Fruit fly (Drosophila melanogaster) whole organism, embryonic: Measurements from ENCODE around the gene Polr3E.

ENCODE experiments used
- Ada2b ChIP-seq: fragments of 200-800 bp; sonication (Bioruptor generic); IDR thresholded peaks from 2 replicates; pipeline ENCODE4 v1.3.6; 2022; ENCODE audit warnings: missing biosample characterization, missing genetic modification characterization
- Blimp-1 ChIP-seq: fragments of 200-800 bp; sonication (Bioruptor generic); optimal IDR thresholded peaks from 3 replicates; lab custom pipeline; 2018; ENCODE audit warnings: missing biosample characterization, missing genetic modification characterization, mild to moderate bottlenecking, moderate library complexity, missing genetic modification reagents
- C15 ChIP-seq: fragments of 200-800 bp; sonication (Bioruptor generic); IDR thresholded peaks from 3 replicates; pipeline ENCODE4 v1.3.6; 2022; ENCODE audit warnings: missing biosample characterization, missing genetic modification characterization
- CG10431 ChIP-seq: fragments of 200-800 bp; sonication (Bioruptor generic); optimal IDR thresholded peaks from 3 replicates; lab custom pipeline; 2018; ENCODE audit warnings: missing biosample characterization, mild to moderate bottlenecking, missing genetic modification characterization
- CG10543 ChIP-seq: fragments of 200-800 bp; sonication (Bioruptor generic); optimal IDR thresholded peaks from 3 replicates; lab custom pipeline; 2017; ENCODE audit warnings: missing biosample characterization, mild to moderate bottlenecking, missing genetic modification characterization, moderate library complexity
- CG11504 ChIP-seq: fragments of 200-800 bp; sonication (Bioruptor generic); optimal IDR thresholded peaks from 3 replicates; lab custom pipeline; 2019; ENCODE audit warnings: missing biosample characterization, mild to moderate bottlenecking, missing genetic modification characterization, moderate library complexity
- CG12219 ChIP-seq: fragments of 200-800 bp; sonication (Bioruptor generic); optimal IDR thresholded peaks from 3 replicates; lab custom pipeline; 2018; ENCODE audit warnings: missing biosample characterization, mild to moderate bottlenecking, missing genetic modification characterization
- CG1233 ChIP-seq: fragments of 200-800 bp; sonication (Bioruptor generic); optimal IDR thresholded peaks from 4 replicates; lab custom pipeline; 2018; ENCODE audit warnings: missing biosample characterization, mild to moderate bottlenecking, missing genetic modification characterization
- CG12769 ChIP-seq: fragments of 200-800 bp; sonication (Bioruptor generic); optimal IDR thresholded peaks from 2 replicates; lab custom pipeline; 2019; ENCODE audit warnings: missing biosample characterization, mild to moderate bottlenecking, missing genetic modification characterization, moderate library complexity
- CG14965 ChIP-seq: fragments of 200-800 bp; sonication (Bioruptor generic); optimal IDR thresholded peaks from 2 replicates; lab custom pipeline; 2016; ENCODE audit warnings: missing biosample characterization, missing genetic modification characterization, borderline replicate concordance
- CG15269 ChIP-seq: fragments of 200-800 bp; sonication (Bioruptor generic); optimal IDR thresholded peaks from 2 replicates; lab custom pipeline; 2018; ENCODE audit warnings: missing biosample characterization, mild to moderate bottlenecking, missing genetic modification characterization, moderate library complexity
- CG15514 ChIP-seq: fragments of 200-800 bp; sonication (Bioruptor generic); optimal IDR thresholded peaks from 3 replicates; lab custom pipeline; 2017; ENCODE audit warnings: missing biosample characterization, missing genetic modification characterization, mild to moderate bottlenecking, moderate library complexity, missing genetic modification reagents
- CG15696 ChIP-seq: fragments of 200-800 bp; sonication (Bioruptor generic); optimal IDR thresholded peaks from 2 replicates; lab custom pipeline; 2019; ENCODE audit warnings: missing biosample characterization, mild to moderate bottlenecking, missing genetic modification characterization, moderate library complexity
- CG1603 ChIP-seq: fragments of 200-800 bp; sonication (Bioruptor generic); optimal IDR thresholded peaks from 2 replicates; lab custom pipeline; 2019; ENCODE audit warnings: missing biosample characterization, mild to moderate bottlenecking, missing genetic modification characterization, moderate library complexity
- CG16863 ChIP-seq: fragments of 200-800 bp; sonication (Bioruptor generic); optimal IDR thresholded peaks from 3 replicates; lab custom pipeline; 2016; ENCODE audit warnings: missing biosample characterization, missing genetic modification characterization
- CG17829 ChIP-seq: fragments of 200-800 bp; optimal IDR thresholded peaks from 2 replicates; lab custom pipeline; 2019; ENCODE audit warnings: missing biosample characterization, mild to moderate bottlenecking, missing genetic modification characterization, moderate library complexity
- CG18262 ChIP-seq: fragments of 200-800 bp; optimal IDR thresholded peaks from 3 replicates; lab custom pipeline; 2019; ENCODE audit warnings: missing biosample characterization, mild to moderate bottlenecking, missing genetic modification characterization, moderate library complexity
- CG2120 ChIP-seq: fragments of 200-800 bp; sonication (Bioruptor generic); optimal IDR thresholded peaks from 3 replicates; lab custom pipeline; 2016; ENCODE audit warnings: missing biosample characterization, missing genetic modification characterization
- CG2712 ChIP-seq: fragments of 200-800 bp; optimal IDR thresholded peaks from 3 replicates; lab custom pipeline; 2019; ENCODE audit warnings: missing biosample characterization, mild to moderate bottlenecking, missing genetic modification characterization, moderate library complexity
- CG31224 ChIP-seq: fragments of 200-800 bp; sonication (Bioruptor generic); IDR thresholded peaks from 2 replicates; pipeline ENCODE4 v1.3.6; 2022; ENCODE audit warnings: missing biosample characterization, missing genetic modification characterization
- CG42726 ChIP-seq: fragments of 200-800 bp; sonication (Bioruptor generic); IDR thresholded peaks from 2 replicates; pipeline ENCODE4 v1.3.6; 2022; ENCODE audit warnings: missing biosample characterization, missing genetic modification characterization; ENCODE audit not compliant: partially characterized antibody
- CG4424 ChIP-seq: fragments of 200-800 bp; sonication (Bioruptor generic); optimal IDR thresholded peaks from 3 replicates; lab custom pipeline; 2016; ENCODE audit warnings: missing biosample characterization, missing genetic modification characterization
- CG7786 ChIP-seq: fragments of 200-800 bp; sonication (Bioruptor generic); optimal IDR thresholded peaks from 2 replicates; lab custom pipeline; 2016; ENCODE audit warnings: missing biosample characterization, missing genetic modification characterization
- CG8281 ChIP-seq: fragments of 200-800 bp; sonication (Bioruptor generic); optimal IDR thresholded peaks from 2 replicates; lab custom pipeline; 2018; ENCODE audit warnings: missing biosample characterization, mild to moderate bottlenecking, missing genetic modification characterization, moderate library complexity
- Camta ChIP-seq: fragments of 200-800 bp; sonication (Bioruptor generic); optimal IDR thresholded peaks from 2 replicates; lab custom pipeline; 2016; ENCODE audit warnings: missing biosample characterization, missing genetic modification characterization
- H2.0 ChIP-seq: fragments of 200-800 bp; sonication (Bioruptor generic); IDR thresholded peaks from 2 replicates; pipeline ENCODE4 v1.3.6; 2022; ENCODE audit warnings: missing biosample characterization, missing genetic modification characterization
- HmgD ChIP-seq: fragments of 200-800 bp; sonication (Bioruptor generic); optimal IDR thresholded peaks from 3 replicates; lab custom pipeline; 2016; ENCODE audit warnings: missing biosample characterization, missing genetic modification characterization
- NK7.1 ChIP-seq: fragments of 200-800 bp; sonication (Bioruptor generic); optimal IDR thresholded peaks from 3 replicates; lab custom pipeline; 2016; ENCODE audit warnings: missing biosample characterization, missing genetic modification characterization
- Nf-YB ChIP-seq: fragments of 200-800 bp; sonication (Bioruptor generic); optimal IDR thresholded peaks from 3 replicates; lab custom pipeline; 2019; ENCODE audit warnings: missing biosample characterization, mild to moderate bottlenecking, missing genetic modification characterization, moderate library complexity
- Nf-YC ChIP-seq: fragments of 200-800 bp; optimal IDR thresholded peaks from 3 replicates; lab custom pipeline; 2019; ENCODE audit warnings: missing biosample characterization, mild to moderate bottlenecking, missing genetic modification characterization, moderate library complexity
- Optix ChIP-seq: fragments of 200-800 bp; sonication (Bioruptor generic); IDR thresholded peaks from 3 replicates; pipeline ENCODE4 v1.3.6; 2022; ENCODE audit warnings: missing biosample characterization, missing genetic modification characterization
- Pdp1 ChIP-seq, 2 experiments: fragments of 200-800 bp; sonication (Bioruptor generic); optimal IDR thresholded peaks; 3 replicates each; lab custom pipeline; 2016; ENCODE audit warnings: missing biosample characterization in 2 of 2, missing genetic modification characterization in 2 of 2, mild to moderate bottlenecking in 1 of 2, moderate library complexity in 1 of 2
- Rfx ChIP-seq: fragments of 200-800 bp; sonication (Bioruptor generic); IDR thresholded peaks from 2 replicates; pipeline ENCODE4 v1.3.6; 2022; ENCODE audit warnings: missing biosample characterization, missing genetic modification characterization
- abd-A ChIP-seq: fragments of 200-800 bp; sonication (Bioruptor generic); optimal IDR thresholded peaks from 3 replicates; lab custom pipeline; 2019; ENCODE audit warnings: missing biosample characterization, mild to moderate bottlenecking, missing genetic modification characterization, moderate library complexity
- bab2 ChIP-seq: fragments of 200-800 bp; sonication (Bioruptor generic); optimal IDR thresholded peaks from 2 replicates; lab custom pipeline; 2016; ENCODE audit warnings: missing biosample characterization, missing genetic modification characterization
- bcd ChIP-seq: fragments of 200-800 bp; sonication (Bioruptor generic); optimal IDR thresholded peaks from 2 replicates; lab custom pipeline; 2017; ENCODE audit warnings: missing biosample characterization, mild to moderate bottlenecking, missing genetic modification characterization
- cg ChIP-seq: fragments of 200-800 bp; sonication (Bioruptor generic); optimal IDR thresholded peaks from 3 replicates; lab custom pipeline; 2019; ENCODE audit warnings: missing biosample characterization, mild to moderate bottlenecking, missing genetic modification characterization, moderate library complexity
- crc ChIP-seq: fragments of 200-800 bp; sonication (Bioruptor generic); optimal IDR thresholded peaks from 2 replicates; lab custom pipeline; 2016; ENCODE audit warnings: missing biosample characterization, missing genetic modification characterization
- dati ChIP-seq: fragments of 200-800 bp; sonication (Bioruptor generic); IDR thresholded peaks from 2 replicates; pipeline ENCODE4 v1.3.6; 2022; ENCODE audit warnings: missing biosample characterization, missing genetic modification characterization
- dmrt99B ChIP-seq: fragments of 200-800 bp; sonication (Bioruptor generic); optimal IDR thresholded peaks from 2 replicates; lab custom pipeline; 2018; ENCODE audit warnings: missing biosample characterization, mild to moderate bottlenecking, missing genetic modification characterization, moderate library complexity
- dpn ChIP-seq, 2 experiments: fragments of 200-800 bp; sonication (Bioruptor generic); optimal IDR thresholded peaks; 3 replicates each; lab custom pipeline; 2016; ENCODE audit warnings: missing biosample characterization in 2 of 2, missing genetic modification characterization in 2 of 2
- fd102C ChIP-seq: fragments of 200-800 bp; sonication (Bioruptor generic); optimal IDR thresholded peaks from 2 replicates; lab custom pipeline; 2018; ENCODE audit warnings: missing biosample characterization, mild to moderate bottlenecking, missing genetic modification characterization, moderate library complexity
- fu2 ChIP-seq: fragments of 200-800 bp; sonication (Bioruptor generic); optimal IDR thresholded peaks from 2 replicates; lab custom pipeline; 2016; ENCODE audit warnings: missing biosample characterization, missing genetic modification characterization
- hb ChIP-seq: fragments of 200-800 bp; sonication (Bioruptor generic); IDR thresholded peaks from 3 replicates; pipeline ENCODE4 v1.3.6; 2022; ENCODE audit warnings: missing biosample characterization, missing genetic modification characterization; ENCODE audit not compliant: partially characterized antibody
- mam ChIP-seq: fragments of 200-800 bp; sonication (Bioruptor generic); optimal IDR thresholded peaks from 3 replicates; lab custom pipeline; 2016; ENCODE audit warnings: missing biosample characterization, missing genetic modification characterization
- peb ChIP-seq: fragments of 200-800 bp; sonication (Bioruptor generic); IDR thresholded peaks from 2 replicates; pipeline ENCODE4 v1.3.6; 2022; ENCODE audit warnings: missing biosample characterization, missing genetic modification characterization
- pfk ChIP-seq: fragments of 200-800 bp; sonication (Bioruptor generic); optimal IDR thresholded peaks from 2 replicates; lab custom pipeline; 2018; ENCODE audit warnings: missing biosample characterization, mild to moderate bottlenecking, missing genetic modification characterization, moderate library complexity
- seq ChIP-seq: fragments of 200-800 bp; sonication (Bioruptor generic); IDR thresholded peaks from 2 replicates; pipeline ENCODE4 v1.3.6; 2022; ENCODE audit warnings: missing biosample characterization, missing genetic modification characterization
- slp2 ChIP-seq: fragments of 200-800 bp; sonication (Bioruptor generic); optimal IDR thresholded peaks from 2 replicates; lab custom pipeline; 2016; ENCODE audit warnings: missing biosample characterization, missing genetic modification characterization
- tap ChIP-seq: fragments of 200-800 bp; optimal IDR thresholded peaks from 3 replicates; lab custom pipeline; 2019; ENCODE audit warnings: missing biosample characterization, mild to moderate bottlenecking, missing genetic modification characterization, moderate library complexity
- twi ChIP-seq: fragments of 200-800 bp; optimal IDR thresholded peaks from 2 replicates; lab custom pipeline; 2019; ENCODE audit warnings: missing biosample characterization, mild to moderate bottlenecking, missing genetic modification characterization, moderate library complexity

The Polr3E gene

DNA sequence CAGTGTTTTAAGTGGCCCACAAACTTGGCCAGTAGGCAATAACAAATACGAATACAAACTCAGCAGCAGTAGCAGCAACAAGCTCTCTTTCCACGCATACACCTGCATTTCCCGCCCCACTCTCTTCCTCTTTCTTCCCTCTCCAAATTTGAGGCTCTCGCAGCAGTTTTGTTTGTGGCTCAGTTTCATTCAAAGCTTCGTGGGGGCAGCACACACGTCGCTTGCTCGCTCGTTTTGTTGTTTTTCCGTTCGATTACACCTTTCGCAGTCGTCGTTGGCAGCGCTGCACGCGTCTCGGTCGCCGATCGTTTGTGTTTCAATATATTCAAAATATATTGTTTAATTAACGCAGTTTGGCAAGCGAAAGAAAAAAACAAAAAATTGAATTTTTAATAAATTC is 27.0 kb downstream of the Polr3E start (continued):
- TF ChIP-seq twi (tag; lab: Kevin White, UChicago) = no peak
- TF ChIP-seq Pdp1 (GFP tag; optimal IDR thresholded peaks at IDR 0.05; lab: Kevin White, UChicago) = peak in 1 of 2 experiments; percentile 40
- TF ChIP-seq seq (GFP tag; lab: Robert Waterston, UW) = no peak
- TF ChIP-seq CG16863 = no peak
- peak; percentile 65 for TF ChIP-seq CG12769 (tag; lab: Kevin White, UChicago)
- TF ChIP-seq CG15514 = peak; percentile 8
- no peak for TF ChIP-seq C15
- no peak for TF ChIP-seq CG14965 (GFP tag; lab: Kevin White, UChicago)
- TF ChIP-seq NK7.1 (GFP tag; lab: Kevin White, UChicago) = no peak
- TF ChIP-seq CG8281 (tag; lab: Kevin White, UChicago) = no peak
- peak; percentile 33 for TF ChIP-seq tap (tag; lab: Kevin White, UChicago)
- no peak for TF ChIP-seq Camta (GFP tag; lab: Kevin White, UChicago)
- TF ChIP-seq bcd (GFP tag; lab: Kevin White, UChicago) = no peak
- peak; percentile 60 for TF ChIP-seq Rfx (GFP tag; lab: Robert Waterston, UW)
- TF ChIP-seq H2.0 = no peak
- no peak for TF ChIP-seq CG1233 (GFP tag; lab: Kevin White, UChicago)
- no peak for TF ChIP-seq CG15269 (tag; lab: Kevin White, UChicago)
- no peak for TF ChIP-seq fu2 (GFP tag; lab: Kevin White, UChicago)
- TF ChIP-seq slp2 (GFP tag; lab: Kevin White, UChicago) = no peak
- TF ChIP-seq CG42726 (GFP tag; lab: Robert Waterston, UW) = no peak
- peak; percentile 82 for TF ChIP-seq cg (GFP tag; lab: Kevin White, UChicago)
- no peak for TF ChIP-seq Nf-YC (tag; lab: Kevin White, UChicago)
- TF ChIP-seq CG12219 (GFP tag; lab: Kevin White, UChicago) = no peak
- TF ChIP-seq dmrt99B (tag; lab: Kevin White, UChicago) = no peak
- TF ChIP-seq CG7786 = no peak
- TF ChIP-seq peb = no peak
- no peak for TF ChIP-seq pfk (GFP tag; lab: Kevin White, UChicago)
- no peak for TF ChIP-seq CG4424 (GFP tag; lab: Kevin White, UChicago)
- no peak for TF ChIP-seq CG2120 (GFP tag; lab: Kevin White, UChicago)
- TF ChIP-seq Blimp-1 (GFP tag; lab: Kevin White, UChicago) = no peak
- TF ChIP-seq mam = no peak
- no peak for TF ChIP-seq CG17829 (tag; lab: Kevin White, UChicago)
- TF ChIP-seq fd102C (GFP tag; lab: Kevin White, UChicago) = no peak
- TF ChIP-seq abd-A (tag; lab: Kevin White, UChicago) = peak; percentile 31
- TF ChIP-seq HmgD (GFP tag; lab: Kevin White, UChicago) = no peak
- no peak for TF ChIP-seq CG11504 (tag; lab: Kevin White, UChicago)
- TF ChIP-seq CG1603 = no peak
- no peak for TF ChIP-seq CG31224
- peak; percentile 58 for TF ChIP-seq CG10543 (GFP tag; lab: Kevin White, UChicago)
- TF ChIP-seq bab2 (GFP tag; lab: Kevin White, UChicago) = no peak
- TF ChIP-seq CG2712 (tag; lab: Kevin White, UChicago) = no peak
- no peak for TF ChIP-seq Ada2b (GFP tag; lab: Robert Waterston, UW)
- no peak for TF ChIP-seq dpn (GFP tag; optimal IDR thresholded peaks at IDR 0.05; lab: Kevin White, UChicago)
- TF ChIP-seq CG18262 (tag; lab: Kevin White, UChicago) = no peak
- no peak for TF ChIP-seq CG10431 (GFP tag; lab: Kevin White, UChicago)
- no peak for TF ChIP-seq dati (GFP tag; lab: Robert Waterston, UW)
- TF ChIP-seq hb (GFP tag; lab: Robert Waterston, UW) = no peak
- no peak for TF ChIP-seq Nf-YB
- TF ChIP-seq CG15696 = no peak
- TF ChIP-seq crc (GFP tag; lab: Kevin White, UChicago) = no peak
- no peak for TF ChIP-seq Optix (GFP tag; lab: Robert Waterston, UW)
